Worm (Caenorhabditis elegans) whole organism, L4/young adult: Measurements from ENCODE around the gene C25E10.4.

Experiments
- W03F9.2 ChIP-seq: fragments of 150-350 bp; optimal IDR thresholded peaks from 2 replicates; lab custom pipeline; 2014; ENCODE audit warnings: missing biosample characterization, missing genetic modification characterization
- dao-5 ChIP-seq: sonication (generic microtip); optimal IDR thresholded peaks from 2 replicates; lab custom pipeline; 2016; ENCODE audit warnings: missing genotype, missing genetic modification characterization, moderate library complexity, missing compliant biosample characterization
- him-1 ChIP-seq: sonication (generic microtip); optimal IDR thresholded peaks from 2 replicates; lab custom pipeline; 2016; ENCODE audit warnings: missing genotype, missing genetic modification reagents, missing genetic modification characterization, missing compliant biosample characterization

The C25E10.4 gene

ce11 chrV:9016479-9016878 lies 16.9 kb upstream of the C25E10.4 start, which contains the start of gene oac-40:
TSS of gene oac-40 (plus strand) at chrV:9016779.
- TF ChIP-seq W03F9.2 (tag; lab: Kevin White, UChicago) (no peak), dao-5 (no peak), him-1 (tag; lab: Kevin White, UChicago) (no peak)

- TF ChIP-seq dao-5 (no peak), W03F9.2 (tag; lab: Kevin White, UChicago) (no peak), him-1 (tag; lab: Kevin White, UChicago) (no peak)
These were observed 14.5 kb upstream of the C25E10.4 start for ce11 chrV:9018871-9019270.

ce11 chrV:9022078-9022477 lies 11.3 kb upstream of the C25E10.4 start, which contains the start of gene oac-41:
TSS of gene oac-41 (minus strand) at chrV:9022178.
- TF ChIP-seq him-1 (tag; lab: Kevin White, UChicago) (no peak), dao-5 (no peak), W03F9.2 (tag; lab: Kevin White, UChicago) (no peak)

- TF ChIP-seq him-1 (tag; lab: Kevin White, UChicago) (no peak), W03F9.2 (tag; lab: Kevin White, UChicago) (no peak), dao-5 (no peak)
These were observed 8.7 kb upstream of the C25E10.4 start, which contains the start of gene bus-1 for ce11 chrV:9024713-9025112. TSS of gene bus-1 (minus strand) at chrV:9024813.

ce11 chrV:9030248-9030647 lies 3.1 kb upstream of the C25E10.4 start, which contains the start of gene C25E10.5:
TSS of gene C25E10.5 (plus strand) at chrV:9030548.
- TF ChIP-seq him-1 (tag; lab: Kevin White, UChicago), result no peak
- TF ChIP-seq dao-5, result no peak
- TF ChIP-seq W03F9.2 (tag; lab: Kevin White, UChicago), result no peak

ce11 chrV:9035685-9036084 lies 2.3 kb downstream of the C25E10.4 start, which contains the start of gene srsx-34:
TSS of gene srsx-34 (plus strand) at chrV:9035985.
- no peak for TF ChIP-seq W03F9.2 (tag; lab: Kevin White, UChicago)
- no peak for TF ChIP-seq him-1 (tag; lab: Kevin White, UChicago)
- TF ChIP-seq dao-5, result no peak

ce11 chrV:9041030-9041429 lies 7.7 kb downstream of the C25E10.4 start, which contains the start of gene cyp-33B1:
TSS of gene cyp-33B1 (plus strand) at chrV:9041330.
- TF ChIP-seq dao-5, result no peak
- no peak for TF ChIP-seq W03F9.2 (tag; lab: Kevin White, UChicago)
- no peak for TF ChIP-seq him-1 (tag; lab: Kevin White, UChicago)

- no peak for TF ChIP-seq W03F9.2 (tag; lab: Kevin White, UChicago)
- TF ChIP-seq dao-5, result no peak
- TF ChIP-seq him-1 (tag; lab: Kevin White, UChicago), result no peak
These were observed 11.5 kb downstream of the C25E10.4 start, which contains the start of gene nhr-30 for ce11 chrV:9044871-9045270. TSS of gene nhr-30 (plus strand) at chrV:9045171.

ce11 chrV:9047555-9048049 lies 14.2 kb downstream of the C25E10.4 start, which contains the start of gene C25E10.17:
TSS of gene C25E10.17 (minus strand) at chrV:9047605.
- TF ChIP-seq W03F9.2 (tag; lab: Kevin White, UChicago) (no peak), him-1 (tag; lab: Kevin White, UChicago) (no peak), dao-5 (no peak)

- TF ChIP-seq dao-5 (no peak), him-1 (tag; lab: Kevin White, UChicago) (no peak), W03F9.2 (tag; lab: Kevin White, UChicago) (no peak)
These were observed 15.9 kb downstream of the C25E10.4 start for ce11 chrV:9049271-9049670.

- TF ChIP-seq W03F9.2 (tag; lab: Kevin White, UChicago) (no peak), dao-5 (no peak), him-1 (tag; lab: Kevin White, UChicago) (no peak)
These were observed 17.7 kb downstream of the C25E10.4 start, which contains the start of gene C25E10.7 for ce11 chrV:9051100-9051499. TSS of gene C25E10.7 (minus strand) at chrV:9051200.

- TF ChIP-seq W03F9.2 (tag; lab: Kevin White, UChicago) (no peak), dao-5 (no peak), him-1 (tag; lab: Kevin White, UChicago) (no peak)
These were observed 19.9 kb downstream of the C25E10.4 start for ce11 chrV:9053235-9053634.

- TF ChIP-seq W03F9.2 (tag; lab: Kevin White, UChicago), result no peak
- no peak for TF ChIP-seq dao-5
- no peak for TF ChIP-seq him-1 (tag; lab: Kevin White, UChicago)
These were observed 20.6 kb downstream of the C25E10.4 start, which contains the start of gene C25E10.8 for ce11 chrV:9053969-9054368. TSS of gene C25E10.8 (minus strand) at chrV:9054069.

ce11 chrV:9054771-9055170 lies 21.4 kb downstream of the C25E10.4 start, which contains the start of gene swm-1:
TSS of gene swm-1 (minus strand) at chrV:9054871.
- TF ChIP-seq him-1 (tag; lab: Kevin White, UChicago) (no peak), dao-5 (no peak), W03F9.2 (tag; lab: Kevin White, UChicago) (no peak)
